Worm (Caenorhabditis elegans) whole organism, early embryonic: ENCODE measurements around the gene M88.4.

ENCODE experiments used
- B0310.2 ChIP-seq: sonication (generic microtip); optimal IDR thresholded peaks from 2 replicates; lab custom pipeline; 2016; ENCODE audit warnings: mild to moderate bottlenecking, missing genetic modification characterization, missing compliant biosample characterization
- F13C5.2 ChIP-seq: sonication (generic microtip); optimal IDR thresholded peaks from 2 replicates; lab custom pipeline; 2017; ENCODE audit warnings: mild to moderate bottlenecking, missing genetic modification characterization, inconsistent platforms, missing compliant biosample characterization
- aly-1 ChIP-seq: sonication (generic microtip); optimal IDR thresholded peaks from 2 replicates; lab custom pipeline; 2016; ENCODE audit warnings: missing genetic modification characterization, missing compliant biosample characterization
- ama-1 ChIP-seq: fragments of 150-350 bp; optimal IDR thresholded peaks from 2 replicates; lab custom pipeline; 2014
- ceh-13 ChIP-seq: fragments of 200-800 bp; sonication (Bioruptor generic); optimal IDR thresholded peaks from 2 replicates; lab custom pipeline; 2018; ENCODE audit warnings: mild to moderate bottlenecking, missing genetic modification characterization, missing compliant biosample characterization
- ceh-36 ChIP-seq: sonication (generic microtip); optimal IDR thresholded peaks from 2 replicates; lab custom pipeline; 2016; ENCODE audit warnings: missing genetic modification characterization, inconsistent platforms, missing compliant biosample characterization
- ets-7 ChIP-seq: sonication (generic microtip); optimal IDR thresholded peaks from 2 replicates; lab custom pipeline; 2016; ENCODE audit warnings: missing genotype, missing genetic modification characterization, missing compliant biosample characterization
- flt-1 ChIP-seq: fragments of 200-800 bp; sonication (Bioruptor generic); IDR thresholded peaks from 2 replicates; pipeline ENCODE4 v1.3.6; 2022; ENCODE audit warnings: missing genetic modification characterization, missing compliant biosample characterization
- hmbx-1 ChIP-seq: sonication (generic microtip); optimal IDR thresholded peaks from 2 replicates; lab custom pipeline; 2016; ENCODE audit warnings: mild to moderate bottlenecking, missing genetic modification characterization, missing compliant biosample characterization
- hmg-4 ChIP-seq: fragments of 200-800 bp; sonication (Bioruptor generic); optimal IDR thresholded peaks from 2 replicates; lab custom pipeline; 2018; ENCODE audit warnings: mild to moderate bottlenecking, missing genetic modification characterization, missing compliant biosample characterization
- hnd-1 ChIP-seq: sonication (generic microtip); optimal IDR thresholded peaks from 2 replicates; lab custom pipeline; 2016; ENCODE audit warnings: missing genetic modification characterization, missing compliant biosample characterization
- pes-1 ChIP-seq: fragments of 200-800 bp; sonication (Bioruptor generic); IDR thresholded peaks from 2 replicates; pipeline ENCODE4 v1.3.6; 2022; ENCODE audit warnings: missing genetic modification reagents, missing genetic modification characterization, missing compliant biosample characterization
- scrt-1 ChIP-seq: fragments of 200-800 bp; sonication (Bioruptor generic); IDR thresholded peaks from 2 replicates; pipeline ENCODE4 v1.3.6; 2022; ENCODE audit warnings: missing genetic modification characterization, missing compliant biosample characterization
- sea-1 ChIP-seq: fragments of 200-800 bp; sonication (Bioruptor generic); conservative IDR thresholded peaks from 2 replicates; pipeline ENCODE4 v1.3.6; 2022; ENCODE audit warnings: missing genetic modification characterization, missing compliant biosample characterization
- tbx-11 ChIP-seq: fragments of 200-800 bp; sonication (Bioruptor generic); IDR thresholded peaks from 2 replicates; pipeline ENCODE4 v1.3.6; 2022; ENCODE audit warnings: missing genetic modification characterization, missing compliant biosample characterization
- tbx-37 ChIP-seq: fragments of 200-800 bp; sonication (Bioruptor generic); conservative IDR thresholded peaks from 2 replicates; pipeline ENCODE4 v1.3.6; 2022; ENCODE audit warnings: missing genetic modification reagents, missing genetic modification characterization, missing compliant biosample characterization
- tra-4 ChIP-seq: sonication (generic microtip); optimal IDR thresholded peaks from 2 replicates; lab custom pipeline; 2017; ENCODE audit warnings: missing genetic modification characterization, missing compliant biosample characterization

The M88.4 gene

ce11 chrIII:4548739-4549138, at the start of gene M88.4:
Gene M88.4, plus strand, starts transcription at chrIII:4549039.
- TF ChIP-seq hnd-1 (no peak), ceh-36 (tag; lab: Kevin White, UChicago) (no peak), hmg-4 (no peak), flt-1 (no peak), pes-1 (no peak), hmbx-1 (tag; lab: Kevin White, UChicago) (no peak), B0310.2 (no peak), ets-7 (no peak), tbx-11 (no peak), ceh-13 (GFP tag; lab: Kevin White, UChicago) (no peak), sea-1 (no peak), scrt-1 (GFP tag; lab: Robert Waterston, UW) (no peak), F13C5.2 (no peak), ama-1 (lab: Kevin White, UChicago) (no peak), tra-4 (tag; lab: Kevin White, UChicago) (no peak), aly-1 (tag; lab: Kevin White, UChicago) (no peak), tbx-37 (GFP tag; lab: Robert Waterston, UW) (no peak)

- TF ChIP-seq tbx-11 (no peak), hmbx-1 (tag; lab: Kevin White, UChicago) (no peak), B0310.2 (peak; percentile 39), hmg-4 (peak; percentile 60)
Observed at ce11 chrIII:4502559-4503240, 46.1 kb upstream of the M88.4 start.

ce11 chrIII:4504358-4504757, 44.5 kb upstream of the M88.4 start:
- TF ChIP-seq tbx-11 (no peak), scrt-1 (GFP tag; lab: Robert Waterston, UW) (no peak), ama-1 (lab: Kevin White, UChicago) (no peak), ceh-36 (tag; lab: Kevin White, UChicago) (no peak), tra-4 (tag; lab: Kevin White, UChicago) (no peak), aly-1 (tag; lab: Kevin White, UChicago) (no peak), F13C5.2 (no peak), tbx-37 (GFP tag; lab: Robert Waterston, UW) (no peak), hmbx-1 (tag; lab: Kevin White, UChicago) (no peak), B0310.2 (no peak), ets-7 (no peak), ceh-13 (GFP tag; lab: Kevin White, UChicago) (no peak), hmg-4 (no peak), flt-1 (no peak), sea-1 (no peak), hnd-1 (no peak), pes-1 (no peak)

- TF ChIP-seq ceh-13 (GFP tag; lab: Kevin White, UChicago) (no peak), ama-1 (lab: Kevin White, UChicago) (no peak), ets-7 (no peak)
Observed at ce11 chrIII:4504934-4505484, 43.8 kb upstream of the M88.4 start.

- TF ChIP-seq flt-1 (no peak), aly-1 (tag; lab: Kevin White, UChicago) (no peak), hmbx-1 (tag; lab: Kevin White, UChicago) (no peak), ceh-13 (GFP tag; lab: Kevin White, UChicago) (no peak), pes-1 (no peak), ets-7 (no peak), hmg-4 (no peak), tbx-37 (GFP tag; lab: Robert Waterston, UW) (no peak), ceh-36 (tag; lab: Kevin White, UChicago) (no peak), sea-1 (no peak), tbx-11 (no peak), scrt-1 (GFP tag; lab: Robert Waterston, UW) (no peak), F13C5.2 (no peak), hnd-1 (no peak), ama-1 (lab: Kevin White, UChicago) (no peak), B0310.2 (no peak), tra-4 (tag; lab: Kevin White, UChicago) (no peak)
Observed at ce11 chrIII:4505726-4506125, 43.1 kb upstream of the M88.4 start.

ce11 chrIII:4506140-4506539, 42.7 kb upstream of the M88.4 start:
- TF ChIP-seq hnd-1, result no peak
- TF ChIP-seq ets-7, result no peak
- no peak for TF ChIP-seq flt-1
- TF ChIP-seq scrt-1 (GFP tag; lab: Robert Waterston, UW), result no peak
- no peak for TF ChIP-seq hmg-4
- TF ChIP-seq ama-1 (lab: Kevin White, UChicago), result no peak
- TF ChIP-seq aly-1 (tag; lab: Kevin White, UChicago), result no peak
- no peak for TF ChIP-seq ceh-13 (GFP tag; lab: Kevin White, UChicago)
- no peak for TF ChIP-seq tbx-11
- TF ChIP-seq tbx-37 (GFP tag; lab: Robert Waterston, UW), result no peak

- TF ChIP-seq tbx-11 (no peak), tbx-37 (GFP tag; lab: Robert Waterston, UW) (no peak), ets-7 (no peak), ceh-36 (tag; lab: Kevin White, UChicago) (no peak)
Observed at ce11 chrIII:4506590-4507128, 42.2 kb upstream of the M88.4 start.
